Fruit fly (Drosophila melanogaster) whole organism, embryonic: ENCODE data around the gene Argl.

Experiments used
- CG16813 ChIP-seq: fragments of 200-800 bp; sonication (Bioruptor generic); IDR thresholded peaks from 3 replicates; pipeline ENCODE4 v1.3.6; 2022; ENCODE audit warnings: missing biosample characterization, missing genetic modification characterization; ENCODE audit not compliant: partially characterized antibody
- CG17186 ChIP-seq: fragments of 200-800 bp; sonication (Bioruptor generic); optimal IDR thresholded peaks from 3 replicates; lab custom pipeline; 2017; ENCODE audit warnings: missing biosample characterization, missing genetic modification reagents, missing genetic modification characterization
- CG8924 ChIP-seq: fragments of 200-800 bp; optimal IDR thresholded peaks from 3 replicates; lab custom pipeline; 2019; ENCODE audit warnings: missing biosample characterization, mild to moderate bottlenecking, missing genetic modification characterization, moderate library complexity
- CG9215 ChIP-seq: fragments of 200-800 bp; sonication (Bioruptor generic); IDR thresholded peaks from 2 replicates; pipeline ENCODE4 v1.3.6; 2022; ENCODE audit warnings: missing biosample characterization, missing genetic modification characterization
- Dll ChIP-seq: fragments of 200-800 bp; sonication (Bioruptor generic); IDR thresholded peaks from 4 replicates; pipeline ENCODE4 v1.3.6; 2022; ENCODE audit warnings: missing biosample characterization, missing genetic modification characterization; ENCODE audit not compliant: partially characterized antibody
- ems ChIP-seq: fragments of 200-800 bp; sonication (Bioruptor generic); optimal IDR thresholded peaks from 3 replicates; lab custom pipeline; 2016; ENCODE audit warnings: missing biosample characterization, missing genetic modification characterization
- ken ChIP-seq: fragments of 200-800 bp; sonication (Bioruptor generic); IDR thresholded peaks from 3 replicates; pipeline ENCODE4 v1.3.6; 2022; ENCODE audit warnings: missing biosample characterization, missing genetic modification characterization
- odd ChIP-seq: fragments of 200-800 bp; sonication (Bioruptor generic); optimal IDR thresholded peaks from 2 replicates; lab custom pipeline; 2017; ENCODE audit warnings: missing biosample characterization, mild to moderate bottlenecking, missing genetic modification characterization
- pb ChIP-seq: fragments of 200-800 bp; sonication (Bioruptor generic); optimal IDR thresholded peaks from 3 replicates; lab custom pipeline; 2016; ENCODE audit warnings: missing biosample characterization, missing genetic modification characterization
- sug ChIP-seq: fragments of 200-800 bp; optimal IDR thresholded peaks from 2 replicates; lab custom pipeline; 2019; ENCODE audit warnings: missing biosample characterization, mild to moderate bottlenecking, missing genetic modification characterization, moderate library complexity

- TF ChIP-seq ken (no peak), CG16813 (no peak), pb (no peak), sug (no peak), odd (GFP tag; lab: Kevin White, UChicago) (no peak), CG8924 (tag; lab: Kevin White, UChicago) (no peak), ems (GFP tag; lab: Kevin White, UChicago) (no peak), CG9215 (GFP tag; lab: Robert Waterston, UW) (no peak), CG17186 (GFP tag; lab: Kevin White, UChicago) (no peak), Dll (no peak)
These were observed 25.3 kb upstream of the Argl start, which contains the start of gene CG18088 for dm6 chr2L:8967235-8967634.
